Worm (Caenorhabditis elegans) whole organism, midembryonic: ENCODE measurements around the gene sri-18.

Source experiments
- T22C8.4 ChIP-seq: fragments of 200-800 bp; sonication (Bioruptor generic); IDR thresholded peaks from 2 replicates; pipeline ENCODE4 v1.3.6; 2022; ENCODE audit warnings: missing genetic modification characterization, missing compliant biosample characterization
- cog-1 ChIP-seq: sonication (generic microtip); optimal IDR thresholded peaks from 2 replicates; lab custom pipeline; 2016; ENCODE audit warnings: missing genetic modification characterization, missing compliant biosample characterization
- flt-1 ChIP-seq: fragments of 200-800 bp; sonication (Bioruptor generic); IDR thresholded peaks from 2 replicates; pipeline ENCODE4 v1.3.6; 2022; ENCODE audit warnings: missing genetic modification characterization, missing compliant biosample characterization
- klf-2 ChIP-seq: fragments of 200-800 bp; sonication (Bioruptor generic); conservative IDR thresholded peaks from 2 replicates; pipeline ENCODE4 v1.3.6; 2022; ENCODE audit warnings: missing genetic modification reagents, missing genetic modification characterization, missing compliant biosample characterization
- med-1 ChIP-seq: sonication (generic microtip); optimal IDR thresholded peaks from 2 replicates; lab custom pipeline; 2017; ENCODE audit warnings: missing genetic modification characterization, mild to moderate bottlenecking, missing compliant biosample characterization, antibody characterized with exemption, missing genetic modification reagents; ENCODE audit not compliant: insufficient read depth
- ref-1 ChIP-seq: fragments of 200-800 bp; sonication (Bioruptor generic); conservative IDR thresholded peaks from 2 replicates; pipeline ENCODE4 v1.3.6; 2022; ENCODE audit warnings: missing genetic modification reagents, missing genetic modification characterization, missing compliant biosample characterization
- tab-1 ChIP-seq: fragments of 200-800 bp; sonication (Bioruptor generic); IDR thresholded peaks from 2 replicates; pipeline ENCODE4 v1.3.6; 2022; ENCODE audit warnings: missing genetic modification characterization, missing compliant biosample characterization
- ztf-23 ChIP-seq: fragments of 200-800 bp; sonication (Bioruptor generic); IDR thresholded peaks from 2 replicates; pipeline ENCODE4 v1.3.6; 2022; ENCODE audit warnings: missing genetic modification reagents, missing genetic modification characterization, missing compliant biosample characterization
- ztf-29 ChIP-seq: fragments of 200-800 bp; sonication (Bioruptor generic); IDR thresholded peaks from 2 replicates; pipeline ENCODE4 v1.3.6; 2022; ENCODE audit warnings: missing genetic modification reagents, missing genetic modification characterization, missing compliant biosample characterization

sri-18 gene

DNA sequence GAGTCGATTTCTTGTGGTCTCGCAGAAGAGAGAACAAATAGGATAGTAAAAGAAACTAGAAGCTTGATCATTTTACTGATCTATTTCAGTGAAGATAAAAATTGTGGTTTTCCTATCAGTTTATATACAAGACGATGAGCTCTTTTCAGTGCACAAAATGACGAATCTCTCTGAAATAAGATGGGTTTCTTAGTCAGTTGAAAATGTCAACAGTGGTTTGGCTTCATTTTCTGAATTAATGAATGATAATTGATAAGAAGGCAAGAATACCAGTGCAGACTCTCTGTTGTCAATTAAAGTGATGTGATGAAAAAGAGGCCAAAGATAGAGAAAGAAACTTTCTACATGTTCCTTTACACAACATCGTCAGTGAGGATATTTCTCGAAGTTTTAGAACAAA is 21.0 kb upstream of the sri-18 start, which contains the start of gene lys-2:
TSS of gene lys-2 (minus strand) at position 101 of the 400 bp plus-strand sequence.
- no peak for TF ChIP-seq cog-1 (tag; lab: Kevin White, UChicago)
- TF ChIP-seq tab-1 (GFP tag; lab: Robert Waterston, UW), result no peak
- TF ChIP-seq ref-1 (GFP tag; lab: Robert Waterston, UW), result no peak
- TF ChIP-seq ztf-23, result no peak
- TF ChIP-seq klf-2 (GFP tag; lab: Robert Waterston, UW), result no peak
- no peak for TF ChIP-seq flt-1 (GFP tag; lab: Robert Waterston, UW)
- TF ChIP-seq ztf-29, result no peak
- no peak for TF ChIP-seq T22C8.4 (GFP tag; lab: Robert Waterston, UW)
- no peak for TF ChIP-seq med-1

DNA sequence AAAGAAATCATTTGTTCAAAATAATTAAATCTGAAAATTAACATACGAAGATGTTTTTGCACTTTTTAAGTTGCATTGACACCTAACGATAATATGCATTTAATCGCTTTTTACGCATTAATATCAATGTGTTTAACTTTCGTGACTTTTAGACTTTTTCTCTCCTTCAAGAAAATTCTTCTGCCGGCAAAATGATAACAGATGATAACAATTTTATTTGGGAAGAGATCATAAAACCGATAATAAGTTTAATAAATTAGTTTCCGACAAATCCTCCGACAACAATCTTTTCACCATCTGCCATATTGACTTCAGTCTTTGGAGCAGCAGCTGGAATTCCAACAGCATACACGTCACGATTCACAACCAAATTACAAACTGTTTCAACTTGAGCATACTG is 19.8 kb upstream of the sri-18 start:
- TF ChIP-seq tab-1 (GFP tag; lab: Robert Waterston, UW), result no peak
- no peak for TF ChIP-seq med-1
- TF ChIP-seq flt-1 (GFP tag; lab: Robert Waterston, UW), result no peak
- TF ChIP-seq klf-2 (GFP tag; lab: Robert Waterston, UW), result no peak
- TF ChIP-seq ref-1 (GFP tag; lab: Robert Waterston, UW), result no peak
- no peak for TF ChIP-seq cog-1 (tag; lab: Kevin White, UChicago)
- no peak for TF ChIP-seq T22C8.4 (GFP tag; lab: Robert Waterston, UW)

DNA sequence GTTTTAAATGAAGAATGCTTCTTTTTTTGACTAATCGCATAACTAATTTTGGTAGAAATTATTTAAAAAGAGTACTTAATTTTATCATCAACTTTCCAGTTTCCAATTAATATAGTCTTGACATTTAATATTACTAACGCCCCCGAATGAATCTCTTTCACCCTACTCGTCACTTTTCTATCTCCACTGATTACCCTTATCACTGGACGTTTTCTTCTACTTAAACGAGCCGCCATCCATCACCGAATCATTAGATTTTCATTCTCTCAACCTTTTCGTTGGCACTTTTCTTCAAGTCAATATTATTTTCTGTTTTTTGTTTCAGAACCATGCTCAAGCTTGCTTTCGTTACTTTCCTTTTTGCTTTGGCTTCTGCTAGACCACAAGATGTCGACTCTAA is 17.2 kb upstream of the sri-18 start, which contains the start of gene lys-1:
TSS of gene lys-1 (plus strand) at position 326 of the 400 bp plus-strand sequence.
- TF ChIP-seq cog-1 (tag; lab: Kevin White, UChicago) (no peak), ztf-23 (no peak), flt-1 (GFP tag; lab: Robert Waterston, UW) (no peak), med-1 (no peak), T22C8.4 (GFP tag; lab: Robert Waterston, UW) (no peak), tab-1 (GFP tag; lab: Robert Waterston, UW) (no peak), klf-2 (GFP tag; lab: Robert Waterston, UW) (no peak), ztf-29 (no peak)

DNA sequence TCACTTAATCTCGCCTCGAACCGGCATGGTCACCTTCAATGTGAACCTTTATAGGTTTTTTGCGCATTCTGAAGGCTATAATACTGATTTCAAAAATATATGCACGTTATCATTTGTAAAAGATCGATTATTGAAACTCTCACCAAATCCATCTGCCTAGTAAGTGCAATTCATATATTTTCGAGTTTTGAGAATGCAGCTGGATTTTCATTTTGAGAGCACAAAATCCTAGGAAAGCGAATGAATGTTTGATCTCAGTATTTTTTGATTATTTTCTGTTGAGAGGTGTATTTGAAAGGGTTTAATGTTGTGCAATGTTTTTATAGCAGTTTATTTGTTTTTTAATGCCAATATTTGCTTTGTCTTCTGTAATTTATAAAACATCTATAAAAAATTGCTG is 15.7 kb upstream of the sri-18 start:
- no peak for TF ChIP-seq tab-1 (GFP tag; lab: Robert Waterston, UW)
- no peak for TF ChIP-seq T22C8.4 (GFP tag; lab: Robert Waterston, UW)
- no peak for TF ChIP-seq ztf-23
- TF ChIP-seq ref-1 (GFP tag; lab: Robert Waterston, UW), result no peak
- no peak for TF ChIP-seq med-1
- TF ChIP-seq ztf-29, result no peak

DNA sequence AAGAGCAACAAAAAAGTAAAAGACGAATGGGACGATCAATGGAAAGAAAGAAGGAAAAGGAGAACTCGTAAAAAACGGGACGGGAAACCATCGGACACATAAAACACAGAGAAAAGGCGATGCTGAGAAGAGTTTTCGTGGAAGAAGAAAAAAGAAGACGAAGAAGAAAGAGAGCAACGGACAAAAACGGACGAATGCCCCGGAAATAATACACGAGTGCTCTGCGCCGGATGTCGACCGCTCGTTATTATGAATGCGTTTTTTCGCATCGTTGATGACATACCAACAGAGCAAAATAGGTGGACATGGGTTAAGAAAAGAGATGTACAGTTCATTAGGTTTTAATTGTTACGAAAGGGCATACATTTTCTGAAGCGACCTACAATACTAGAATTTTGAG is 15.3 kb upstream of the sri-18 start, which contains the start of gene Y22F5A.11:
TSS of gene Y22F5A.11 (minus strand) at position 28 of the 400 bp plus-strand sequence.
- no peak for TF ChIP-seq flt-1 (GFP tag; lab: Robert Waterston, UW)
- no peak for TF ChIP-seq med-1
- no peak for TF ChIP-seq ref-1 (GFP tag; lab: Robert Waterston, UW)
- TF ChIP-seq T22C8.4 (GFP tag; lab: Robert Waterston, UW), result no peak
- TF ChIP-seq klf-2 (GFP tag; lab: Robert Waterston, UW), result no peak
- TF ChIP-seq cog-1 (tag; lab: Kevin White, UChicago), result no peak
- no peak for TF ChIP-seq ztf-29
- no peak for TF ChIP-seq tab-1 (GFP tag; lab: Robert Waterston, UW)
- TF ChIP-seq ztf-23, result no peak

DNA sequence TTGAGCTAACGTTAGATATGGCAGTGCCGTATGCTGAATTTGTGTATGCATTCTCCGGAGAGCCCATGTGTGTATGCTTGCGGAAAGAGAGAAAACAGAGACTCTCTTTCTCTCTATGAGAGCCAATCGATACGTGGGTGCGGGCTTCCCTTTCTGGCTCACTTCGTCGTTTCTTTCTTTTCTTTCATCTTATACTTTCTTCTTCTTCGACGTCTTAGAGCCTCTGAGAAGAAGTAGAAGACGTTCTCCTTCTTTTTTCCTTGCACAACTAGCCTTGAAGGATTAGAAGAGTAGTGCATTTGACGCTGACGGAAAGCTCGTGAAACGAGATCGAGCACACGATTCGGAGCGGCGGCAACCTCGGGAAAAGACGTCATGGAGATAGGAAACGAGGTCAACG is 13.5 kb upstream of the sri-18 start:
- TF ChIP-seq ztf-23, result no peak
- 0 out of 2 replicates have a peak, but pooled peaks have one; percentile 45 for TF ChIP-seq T22C8.4 (GFP tag; lab: Robert Waterston, UW)
- no peak for TF ChIP-seq tab-1 (GFP tag; lab: Robert Waterston, UW)
- TF ChIP-seq cog-1 (tag; lab: Kevin White, UChicago), result no peak

DNA sequence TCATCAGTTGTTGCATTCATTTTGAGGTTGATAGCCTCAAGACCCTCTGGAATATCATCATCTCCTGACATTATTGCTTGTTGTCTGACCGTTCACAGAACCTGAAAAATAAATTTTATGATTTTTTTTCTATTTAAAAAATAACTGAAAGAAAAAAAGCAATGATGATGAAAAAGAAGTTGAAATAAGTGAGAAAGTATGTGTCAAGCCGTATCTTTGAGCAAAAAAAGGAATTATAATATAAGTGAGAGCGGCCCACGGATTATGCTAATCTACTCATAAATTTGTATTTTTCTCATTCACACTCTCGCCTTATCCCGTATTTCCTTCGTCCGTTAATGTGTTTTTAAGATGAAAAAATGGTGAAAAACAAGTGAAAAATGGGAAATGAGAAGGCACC is 9.9 kb upstream of the sri-18 start, which contains the start of gene ric-4:
TSS of gene ric-4 (minus strand) at position 101 of the 400 bp plus-strand sequence.
- TF ChIP-seq ztf-23 (no peak), cog-1 (tag; lab: Kevin White, UChicago) (no peak), med-1 (no peak), ref-1 (GFP tag; lab: Robert Waterston, UW) (no peak), flt-1 (GFP tag; lab: Robert Waterston, UW) (no peak)

DNA sequence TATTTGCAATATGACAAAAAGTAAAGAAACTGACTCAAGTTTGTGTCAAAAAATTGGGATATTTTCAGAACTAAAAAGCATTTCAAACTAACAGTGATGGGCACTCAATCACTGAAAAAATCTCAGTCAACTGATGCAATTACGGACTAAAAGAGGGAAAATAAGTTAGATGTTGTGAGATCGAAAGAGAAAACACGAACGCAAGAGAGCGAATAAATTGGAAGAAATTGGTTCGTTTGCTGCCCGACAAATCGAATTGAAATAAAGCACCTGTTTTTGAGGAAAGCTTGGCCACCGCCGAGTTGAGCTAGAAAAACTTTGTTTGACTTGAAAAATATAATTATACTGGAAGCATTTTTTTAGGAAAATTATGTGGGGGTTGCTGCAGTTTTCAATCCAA is 5.7 kb upstream of the sri-18 start:
- TF ChIP-seq med-1 (no peak), tab-1 (GFP tag; lab: Robert Waterston, UW) (no peak), ztf-23 (no peak), klf-2 (GFP tag; lab: Robert Waterston, UW) (no peak), cog-1 (tag; lab: Kevin White, UChicago) (no peak), ref-1 (GFP tag; lab: Robert Waterston, UW) (no peak), ztf-29 (no peak), T22C8.4 (GFP tag; lab: Robert Waterston, UW) (no peak)

DNA sequence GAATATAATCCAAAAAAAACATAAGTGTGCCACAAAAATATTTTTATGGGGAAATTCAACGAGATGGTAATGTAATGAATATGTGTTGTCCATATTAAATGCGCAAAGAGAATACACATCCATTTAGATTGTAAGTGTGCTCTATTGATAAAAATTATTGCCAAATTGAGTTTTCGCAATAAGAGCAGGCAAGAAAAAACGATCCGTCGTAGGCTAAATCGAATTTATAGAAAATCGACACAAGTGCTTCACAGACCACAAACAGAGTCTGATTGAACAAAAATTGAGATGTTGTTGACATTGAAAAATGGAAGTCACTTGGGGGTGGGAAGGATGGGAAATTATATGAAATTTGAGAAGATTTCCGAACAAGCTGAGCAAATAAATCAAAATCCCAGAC is 4.7 kb upstream of the sri-18 start:
- TF ChIP-seq klf-2 (GFP tag; lab: Robert Waterston, UW) (no peak), med-1 (no peak), ref-1 (GFP tag; lab: Robert Waterston, UW) (no peak)

DNA sequence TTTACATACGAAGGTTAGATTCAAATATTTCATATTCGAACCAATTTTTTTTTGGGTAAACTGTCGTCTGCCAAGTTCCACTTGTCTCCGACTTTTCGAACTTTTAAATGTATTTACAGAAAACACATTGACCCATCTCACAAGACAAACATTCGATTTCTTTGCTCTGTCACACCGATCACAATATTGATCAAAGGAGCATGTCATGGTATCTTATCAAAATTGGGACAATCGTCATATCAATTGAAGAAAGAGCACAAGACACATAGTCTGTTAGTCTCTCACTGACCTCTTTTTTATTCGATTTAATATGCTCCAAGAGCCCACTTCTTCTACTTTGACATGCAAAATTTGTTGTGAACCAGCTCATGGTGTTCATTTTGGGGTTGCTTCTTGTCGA is 4.3 kb downstream of the sri-18 start, which contains the start of gene nhr-232:
TSS of gene nhr-232 (plus strand) at position 121 of the 400 bp plus-strand sequence.
- TF ChIP-seq med-1 (no peak), ztf-23 (no peak), cog-1 (tag; lab: Kevin White, UChicago) (no peak), ref-1 (GFP tag; lab: Robert Waterston, UW) (no peak), flt-1 (GFP tag; lab: Robert Waterston, UW) (no peak), T22C8.4 (GFP tag; lab: Robert Waterston, UW) (no peak), ztf-29 (no peak), tab-1 (GFP tag; lab: Robert Waterston, UW) (no peak), klf-2 (GFP tag; lab: Robert Waterston, UW) (no peak)
